Fruit fly (Drosophila melanogaster) whole organism, prepupa: ENCODE measurements around the gene BTBD9.

Source experiments
- CG10631 ChIP-seq: fragments of 200-800 bp; sonication (Bioruptor generic); optimal IDR thresholded peaks from 2 replicates; lab custom pipeline; 2016; ENCODE audit warnings: missing biosample characterization, missing genetic modification characterization
- CG10669 ChIP-seq: fragments of 200-800 bp; sonication (Bioruptor generic); optimal IDR thresholded peaks from 3 replicates; lab custom pipeline; 2018; ENCODE audit warnings: missing biosample characterization, mild to moderate bottlenecking, missing genetic modification characterization, moderate library complexity
- CG11294 ChIP-seq: fragments of 200-800 bp; sonication (Bioruptor generic); IDR thresholded peaks from 2 replicates; pipeline ENCODE4 v1.3.6; 2022; ENCODE audit warnings: missing biosample characterization, missing genetic modification characterization
- CG11762 ChIP-seq: fragments of 200-800 bp; sonication (Bioruptor generic); optimal IDR thresholded peaks from 3 replicates; lab custom pipeline; 2016; ENCODE audit warnings: missing biosample characterization, missing genetic modification characterization; ENCODE audit not compliant: insufficient read depth
- CG11902 ChIP-seq: fragments of 200-800 bp; sonication (Bioruptor generic); optimal IDR thresholded peaks from 3 replicates; lab custom pipeline; 2016; ENCODE audit warnings: missing biosample characterization, missing genetic modification characterization
- CG15336 ChIP-seq: fragments of 200-800 bp; sonication (Bioruptor generic); IDR thresholded peaks from 2 replicates; pipeline ENCODE4 v1.3.6; 2022; ENCODE audit warnings: missing biosample characterization, missing genetic modification characterization
- CG16779 ChIP-seq: fragments of 200-800 bp; sonication (Bioruptor generic); optimal IDR thresholded peaks from 3 replicates; lab custom pipeline; 2017; ENCODE audit warnings: missing biosample characterization, mild to moderate bottlenecking, missing genetic modification characterization
- CG3032 ChIP-seq: fragments of 200-800 bp; optimal IDR thresholded peaks from 2 replicates; lab custom pipeline; 2019; ENCODE audit warnings: missing biosample characterization, mild to moderate bottlenecking, missing genetic modification characterization, moderate library complexity
- CG31627 ChIP-seq: fragments of 200-800 bp; sonication (Bioruptor generic); optimal IDR thresholded peaks from 3 replicates; lab custom pipeline; 2016; ENCODE audit warnings: missing biosample characterization, missing genetic modification characterization
- CG32006 ChIP-seq: fragments of 200-800 bp; sonication (Bioruptor generic); optimal IDR thresholded peaks from 3 replicates; lab custom pipeline; 2017; ENCODE audit warnings: missing biosample characterization, mild to moderate bottlenecking, missing genetic modification characterization
- CG34406 ChIP-seq: fragments of 200-800 bp; sonication (Bioruptor generic); optimal IDR thresholded peaks from 3 replicates; lab custom pipeline; 2016; ENCODE audit warnings: missing biosample characterization, missing genetic modification characterization
- CG3919 ChIP-seq: fragments of 200-800 bp; sonication (Bioruptor generic); optimal IDR thresholded peaks from 3 replicates; lab custom pipeline; 2016; ENCODE audit warnings: missing biosample characterization, missing genetic modification characterization
- CG4318 ChIP-seq: fragments of 200-800 bp; sonication (Bioruptor generic); optimal IDR thresholded peaks from 3 replicates; lab custom pipeline; 2017; ENCODE audit warnings: missing biosample characterization, mild to moderate bottlenecking, missing genetic modification characterization
- CG6163 ChIP-seq: fragments of 200-800 bp; sonication (Bioruptor generic); IDR thresholded peaks from 3 replicates; pipeline ENCODE4 v1.3.6; 2022; ENCODE audit warnings: missing biosample characterization, missing genetic modification characterization
- CG6808 ChIP-seq: fragments of 200-800 bp; sonication (Bioruptor generic); optimal IDR thresholded peaks from 3 replicates; lab custom pipeline; 2017; ENCODE audit warnings: missing biosample characterization, missing genetic modification characterization, mild to moderate bottlenecking, moderate library complexity, missing genetic modification reagents
- CG6854 ChIP-seq: fragments of 200-800 bp; sonication (Bioruptor generic); optimal IDR thresholded peaks from 2 replicates; lab custom pipeline; 2017; ENCODE audit warnings: missing biosample characterization, mild to moderate bottlenecking, missing genetic modification characterization
- CG8119 ChIP-seq: fragments of 200-800 bp; sonication (Bioruptor generic); IDR thresholded peaks from 3 replicates; pipeline ENCODE4 v1.3.6; 2022; ENCODE audit warnings: missing biosample characterization, missing genetic modification characterization
- CG8632 ChIP-seq: fragments of 200-800 bp; sonication (Bioruptor generic); optimal IDR thresholded peaks from 3 replicates; lab custom pipeline; 2016; ENCODE audit warnings: missing biosample characterization, missing genetic modification characterization
- CG9139 ChIP-seq: fragments of 200-800 bp; sonication (Bioruptor generic); optimal IDR thresholded peaks from 3 replicates; lab custom pipeline; 2017; ENCODE audit warnings: missing biosample characterization, mild to moderate bottlenecking, missing genetic modification characterization
- Eip75B ChIP-seq: fragments of 200-800 bp; sonication (Bioruptor generic); optimal IDR thresholded peaks from 3 replicates; lab custom pipeline; 2016; ENCODE audit warnings: missing biosample characterization, missing genetic modification characterization
- Eip78C ChIP-seq: fragments of 200-800 bp; sonication (Bioruptor generic); peaks from one replicate; lab custom pipeline; 2016; ENCODE audit warnings: missing biosample characterization, missing genetic modification characterization
- Eip93F ChIP-seq: fragments of 200-800 bp; sonication (Bioruptor generic); optimal IDR thresholded peaks from 2 replicates; lab custom pipeline; 2016; ENCODE audit warnings: missing biosample characterization, mild to moderate bottlenecking, missing genetic modification characterization
- Ets21C ChIP-seq: fragments of 200-800 bp; sonication (Bioruptor generic); optimal IDR thresholded peaks from 3 replicates; lab custom pipeline; 2016; ENCODE audit warnings: missing biosample characterization, missing genetic modification characterization
- Ets96B ChIP-seq: fragments of 200-800 bp; optimal IDR thresholded peaks from 2 replicates; lab custom pipeline; 2019; ENCODE audit warnings: missing biosample characterization, mild to moderate bottlenecking, missing genetic modification characterization, moderate library complexity
- Hr38 ChIP-seq: sonication (Bioruptor generic); optimal IDR thresholded peaks from 2 replicates; lab custom pipeline; 2016; ENCODE audit warnings: missing biosample characterization, missing genetic modification characterization
- Hr39 ChIP-seq: fragments of 200-800 bp; sonication (Bioruptor generic); optimal IDR thresholded peaks from 2 replicates; lab custom pipeline; 2016; ENCODE audit warnings: missing biosample characterization, missing genetic modification characterization
- Hr4 ChIP-seq: fragments of 200-800 bp; sonication (Bioruptor generic); optimal IDR thresholded peaks from 3 replicates; lab custom pipeline; 2016; ENCODE audit warnings: missing biosample characterization, missing genetic modification characterization
- Met ChIP-seq: fragments of 200-800 bp; sonication (Bioruptor generic); optimal IDR thresholded peaks from 3 replicates; lab custom pipeline; 2016; ENCODE audit warnings: missing biosample characterization, missing genetic modification characterization
- Smox ChIP-seq: fragments of 200-800 bp; sonication (Bioruptor generic); optimal IDR thresholded peaks from 3 replicates; lab custom pipeline; 2016; ENCODE audit warnings: missing biosample characterization, missing genetic modification characterization
- Sox102F ChIP-seq: fragments of 200-800 bp; sonication (Bioruptor generic); optimal IDR thresholded peaks from 2 replicates; lab custom pipeline; 2016; ENCODE audit warnings: missing biosample characterization, mild to moderate bottlenecking, missing genetic modification characterization
- Sox14 ChIP-seq: fragments of 200-800 bp; sonication (Bioruptor generic); optimal IDR thresholded peaks from 3 replicates; lab custom pipeline; 2016; ENCODE audit warnings: missing biosample characterization, missing genetic modification characterization
- Sox15 ChIP-seq: fragments of 200-800 bp; sonication (Bioruptor generic); optimal IDR thresholded peaks from 3 replicates; lab custom pipeline; 2016; ENCODE audit warnings: missing biosample characterization, missing genetic modification characterization
- achi ChIP-seq: fragments of 200-800 bp; sonication (Bioruptor generic); optimal IDR thresholded peaks from 3 replicates; lab custom pipeline; 2016; ENCODE audit warnings: missing biosample characterization, missing genetic modification characterization
- acj6 ChIP-seq: fragments of 200-800 bp; sonication (Bioruptor generic); optimal IDR thresholded peaks from 3 replicates; lab custom pipeline; 2016; ENCODE audit warnings: missing biosample characterization, missing genetic modification characterization
- cyc ChIP-seq: fragments of 200-800 bp; sonication (Bioruptor generic); optimal IDR thresholded peaks from 3 replicates; lab custom pipeline; 2016; ENCODE audit warnings: missing biosample characterization, missing genetic modification characterization
- dac ChIP-seq: fragments of 200-800 bp; sonication (Bioruptor generic); optimal IDR thresholded peaks from 2 replicates; lab custom pipeline; 2017; ENCODE audit warnings: missing biosample characterization, mild to moderate bottlenecking, missing genetic modification characterization
- dsx ChIP-seq: fragments of 200-800 bp; optimal IDR thresholded peaks from 3 replicates; lab custom pipeline; 2019; ENCODE audit warnings: missing biosample characterization, mild to moderate bottlenecking, missing genetic modification characterization, moderate library complexity; ENCODE audit not compliant: poor library complexity, severe bottlenecking
- eg ChIP-seq: fragments of 200-800 bp; sonication (Bioruptor generic); IDR thresholded peaks from 3 replicates; pipeline ENCODE4 v1.3.6; 2022; ENCODE audit warnings: missing biosample characterization, missing genetic modification characterization
- esn ChIP-seq: fragments of 200-800 bp; sonication (Bioruptor generic); optimal IDR thresholded peaks from 2 replicates; lab custom pipeline; 2016; ENCODE audit warnings: missing biosample characterization, mild to moderate bottlenecking, missing genetic modification characterization, moderate library complexity
- fd59A ChIP-seq: fragments of 200-800 bp; sonication (Bioruptor generic); optimal IDR thresholded peaks from 2 replicates; lab custom pipeline; 2017; ENCODE audit warnings: missing biosample characterization, mild to moderate bottlenecking, missing genetic modification characterization, missing genetic modification reagents
- fd85E ChIP-seq: fragments of 200-800 bp; sonication (Bioruptor generic); optimal IDR thresholded peaks from 3 replicates; lab custom pipeline; 2016; ENCODE audit warnings: missing biosample characterization, missing genetic modification characterization
- fkh ChIP-seq: fragments of 200-800 bp; sonication (Bioruptor generic); optimal IDR thresholded peaks from 3 replicates; lab custom pipeline; 2017; ENCODE audit warnings: missing biosample characterization, mild to moderate bottlenecking, missing genetic modification characterization, moderate library complexity
- lz ChIP-seq: fragments of 200-800 bp; sonication (Bioruptor generic); optimal IDR thresholded peaks from 3 replicates; lab custom pipeline; 2016; ENCODE audit warnings: missing biosample characterization, missing genetic modification characterization
- pdm3 ChIP-seq: fragments of 200-800 bp; sonication (Bioruptor generic); optimal IDR thresholded peaks from 3 replicates; lab custom pipeline; 2016; ENCODE audit warnings: missing biosample characterization, missing genetic modification characterization
- salr ChIP-seq, 2 experiments: fragments of 200-800 bp; sonication (Bioruptor generic); optimal IDR thresholded peaks; 3 replicates each; lab custom pipeline; 2016 to 2018; ENCODE audit warnings: missing biosample characterization in 2 of 2, missing genetic modification characterization in 2 of 2, mild to moderate bottlenecking in 1 of 2
- spab ChIP-seq: fragments of 200-800 bp; sonication (Bioruptor generic); optimal IDR thresholded peaks from 2 replicates; lab custom pipeline; 2017; ENCODE audit warnings: missing biosample characterization, mild to moderate bottlenecking, missing genetic modification characterization, missing genetic modification reagents
- ss ChIP-seq, 2 experiments: fragments of 200-800 bp; sonication (Bioruptor generic); optimal IDR thresholded peaks; 2 replicates in 1 of 2; 3 replicates in 1 of 2; lab custom pipeline; 2017 to 2018; ENCODE audit warnings: mild to moderate bottlenecking in 2 of 2, missing biosample characterization in 2 of 2, missing genetic modification characterization in 2 of 2, moderate library complexity in 1 of 2
- svp ChIP-seq: fragments of 200-800 bp; sonication (Bioruptor generic); peaks from one replicate; lab custom pipeline; 2016; ENCODE audit warnings: missing biosample characterization, missing genetic modification characterization
- topi ChIP-seq: fragments of 200-800 bp; sonication (Bioruptor generic); optimal IDR thresholded peaks from 3 replicates; lab custom pipeline; 2016; ENCODE audit warnings: missing biosample characterization, missing genetic modification characterization
- vri ChIP-seq: fragments of 200-800 bp; sonication (Bioruptor generic); optimal IDR thresholded peaks from 3 replicates; lab custom pipeline; 2016; ENCODE audit warnings: missing biosample characterization, mild to moderate bottlenecking, missing genetic modification characterization

BTBD9 gene

dm6 chrX:10727318-10727717 is 41.0 kb upstream of the BTBD9 start:
- no peak for TF ChIP-seq pdm3 (GFP tag; lab: Kevin White, UChicago)
- TF ChIP-seq CG10669 (GFP tag; lab: Kevin White, UChicago) = no peak
- TF ChIP-seq Eip78C = no peak
- no peak for TF ChIP-seq cyc
- TF ChIP-seq Eip93F (GFP tag; lab: Kevin White, UChicago) = no peak
- no peak for TF ChIP-seq CG4318 (GFP tag; lab: Kevin White, UChicago)
- no peak for TF ChIP-seq vri (GFP tag; lab: Kevin White, UChicago)
- no peak for TF ChIP-seq Smox (GFP tag; lab: Kevin White, UChicago)
- no peak for TF ChIP-seq CG11762 (GFP tag; lab: Kevin White, UChicago)
- TF ChIP-seq Met (GFP tag; lab: Kevin White, UChicago) = no peak
- TF ChIP-seq svp (GFP tag; lab: Kevin White, UChicago) = no peak
- no peak for TF ChIP-seq CG9139 (GFP tag; lab: Kevin White, UChicago)
- no peak for TF ChIP-seq Hr4
- TF ChIP-seq fd59A (GFP tag; lab: Kevin White, UChicago) = no peak
- TF ChIP-seq CG15336 (GFP tag; lab: Robert Waterston, UW) = no peak
- no peak for TF ChIP-seq Ets21C
- no peak for TF ChIP-seq CG8632
- no peak for TF ChIP-seq CG11294 (GFP tag; lab: Robert Waterston, UW)

dm6 chrX:10728024-10728423 is 40.3 kb upstream of the BTBD9 start:
- TF ChIP-seq Smox (GFP tag; lab: Kevin White, UChicago) (peak; percentile 68), CG8119 (GFP tag; lab: Robert Waterston, UW) (no peak), cyc (peak; percentile 21), Eip78C (peak; percentile 81), dac (GFP tag; lab: Kevin White, UChicago) (no peak), CG34406 (peak; percentile 56), CG6854 (GFP tag; lab: Kevin White, UChicago) (peak; percentile 47), fkh (no peak), Sox14 (GFP tag; lab: Kevin White, UChicago) (no peak), CG6808 (no peak), Hr38 (GFP tag; lab: Kevin White, UChicago) (no peak), CG10631 (GFP tag; lab: Kevin White, UChicago) (peak; percentile 9), acj6 (GFP tag; lab: Kevin White, UChicago) (no peak), CG31627 (GFP tag; lab: Kevin White, UChicago) (peak; percentile 3), topi (GFP tag; lab: Kevin White, UChicago) (peak; percentile 62), Sox15 (GFP tag; lab: Kevin White, UChicago) (no peak), CG8632 (peak; percentile 49), CG11294 (GFP tag; lab: Robert Waterston, UW) (no peak), lz (GFP tag; lab: Kevin White, UChicago) (peak; percentile 38), Hr39 (GFP tag; lab: Kevin White, UChicago) (no peak), CG11902 (no peak), Sox102F (GFP tag; lab: Kevin White, UChicago) (peak; percentile 41), esn (GFP tag; lab: Kevin White, UChicago) (peak; percentile 60), spab (GFP tag; lab: Kevin White, UChicago) (no peak), CG11762 (GFP tag; lab: Kevin White, UChicago) (no peak), CG6163 (GFP tag; lab: Robert Waterston, UW) (no peak), svp (GFP tag; lab: Kevin White, UChicago) (peak; percentile 79), salr (GFP tag; optimal IDR thresholded peaks at IDR 0.05; lab: Kevin White, UChicago) (no peak), eg (GFP tag; lab: Robert Waterston, UW) (no peak), CG4318 (GFP tag; lab: Kevin White, UChicago) (no peak), CG15336 (GFP tag; lab: Robert Waterston, UW) (no peak), CG3032 (tag; lab: Kevin White, UChicago) (no peak), fd85E (GFP tag; lab: Kevin White, UChicago) (no peak), Ets96B (no peak), Eip75B (no peak), pdm3 (GFP tag; lab: Kevin White, UChicago) (no peak), CG16779 (tag; lab: Kevin White, UChicago) (no peak), dsx (no peak), achi (peak; percentile 4), ss (GFP tag; optimal IDR thresholded peaks at IDR 0.05; lab: Kevin White, UChicago) (no peak), CG32006 (GFP tag; lab: Kevin White, UChicago) (no peak), CG3919 (GFP tag; lab: Kevin White, UChicago) (no peak)
